Fruit fly (Drosophila melanogaster) whole organism, embryonic: Measurements from ENCODE around the gene CG6441.

Experiments
- Abd-B ChIP-seq: fragments of 200-800 bp; sonication (Bioruptor generic); optimal IDR thresholded peaks from 2 replicates; lab custom pipeline; 2018; ENCODE audit warnings: missing biosample characterization, mild to moderate bottlenecking, missing genetic modification characterization, moderate library complexity
- Adf1 ChIP-seq: fragments of 200-800 bp; sonication (Bioruptor generic); IDR thresholded peaks from 2 replicates; pipeline ENCODE4 v1.3.6; 2022; ENCODE audit warnings: missing biosample characterization, missing genetic modification characterization
- B-H1 ChIP-seq: fragments of 200-800 bp; sonication (Bioruptor generic); IDR thresholded peaks from 3 replicates; pipeline ENCODE4 v1.3.6; 2022; ENCODE audit warnings: missing biosample characterization, missing genetic modification characterization
- CG10267 ChIP-seq: fragments of 200-800 bp; sonication (Bioruptor generic); optimal IDR thresholded peaks from 2 replicates; lab custom pipeline; 2018; ENCODE audit warnings: missing biosample characterization, mild to moderate bottlenecking, missing genetic modification characterization, moderate library complexity
- CG11723 ChIP-seq: fragments of 200-800 bp; sonication (Bioruptor generic); optimal IDR thresholded peaks from 2 replicates; lab custom pipeline; 2017; ENCODE audit warnings: missing biosample characterization, mild to moderate bottlenecking, missing genetic modification characterization
- CG12744 ChIP-seq: fragments of 200-800 bp; sonication (Bioruptor generic); optimal IDR thresholded peaks from 2 replicates; lab custom pipeline; 2016; ENCODE audit warnings: missing biosample characterization, missing genetic modification characterization
- CG14014 ChIP-seq: fragments of 200-800 bp; sonication (Bioruptor generic); IDR thresholded peaks from 2 replicates; pipeline ENCODE4 v1.3.6; 2022; ENCODE audit warnings: missing biosample characterization, missing genetic modification characterization
- CG14441 ChIP-seq: fragments of 200-800 bp; sonication (Bioruptor generic); IDR thresholded peaks from 2 replicates; pipeline ENCODE4 v1.3.6; 2022; ENCODE audit warnings: missing biosample characterization, missing genetic modification characterization
- CG14710 ChIP-seq: fragments of 200-800 bp; sonication (Bioruptor generic); optimal IDR thresholded peaks from 3 replicates; lab custom pipeline; 2019; ENCODE audit warnings: missing biosample characterization, mild to moderate bottlenecking, missing genetic modification characterization, moderate library complexity
- CG1792 ChIP-seq: fragments of 200-800 bp; sonication (Bioruptor generic); optimal IDR thresholded peaks from 2 replicates; lab custom pipeline; 2016; ENCODE audit warnings: missing biosample characterization, missing genetic modification characterization
- CG18262 ChIP-seq: fragments of 200-800 bp; optimal IDR thresholded peaks from 3 replicates; lab custom pipeline; 2019; ENCODE audit warnings: missing biosample characterization, mild to moderate bottlenecking, missing genetic modification characterization, moderate library complexity
- CG30020 ChIP-seq: fragments of 200-800 bp; optimal IDR thresholded peaks from 2 replicates; lab custom pipeline; 2019; ENCODE audit warnings: missing biosample characterization, mild to moderate bottlenecking, missing genetic modification characterization, moderate library complexity
- CG3065 ChIP-seq: fragments of 200-800 bp; sonication (Bioruptor generic); optimal IDR thresholded peaks from 2 replicates; lab custom pipeline; 2016; ENCODE audit warnings: missing biosample characterization, missing genetic modification characterization
- CG3163 ChIP-seq: fragments of 200-800 bp; sonication (Bioruptor generic); optimal IDR thresholded peaks from 3 replicates; lab custom pipeline; 2016; ENCODE audit warnings: missing biosample characterization, missing genetic modification characterization
- CG32772 ChIP-seq: fragments of 200-800 bp; sonication (Bioruptor generic); IDR thresholded peaks from 2 replicates; pipeline ENCODE4 v1.3.6; 2022; ENCODE audit warnings: missing biosample characterization, missing genetic modification characterization
- CG7556 ChIP-seq: fragments of 200-800 bp; sonication (Bioruptor generic); optimal IDR thresholded peaks from 2 replicates; lab custom pipeline; 2017; ENCODE audit warnings: missing biosample characterization, mild to moderate bottlenecking, missing genetic modification characterization
- CG9817 ChIP-seq: fragments of 200-800 bp; sonication (Bioruptor generic); optimal IDR thresholded peaks from 2 replicates; lab custom pipeline; 2018; ENCODE audit warnings: missing biosample characterization, mild to moderate bottlenecking, missing genetic modification characterization, moderate library complexity
- CG9876 ChIP-seq: fragments of 200-800 bp; sonication (Bioruptor generic); optimal IDR thresholded peaks from 2 replicates; lab custom pipeline; 2016; ENCODE audit warnings: missing biosample characterization, missing genetic modification characterization
- D19B ChIP-seq: fragments of 200-800 bp; sonication (Bioruptor generic); optimal IDR thresholded peaks from 2 replicates; lab custom pipeline; 2017; ENCODE audit warnings: missing biosample characterization, mild to moderate bottlenecking, missing genetic modification characterization
- Dad ChIP-seq: fragments of 200-800 bp; sonication (Bioruptor generic); optimal IDR thresholded peaks from 3 replicates; lab custom pipeline; 2016; ENCODE audit warnings: missing biosample characterization, missing genetic modification characterization
- MESR4 ChIP-seq: fragments of 200-800 bp; sonication (Bioruptor generic); optimal IDR thresholded peaks from 2 replicates; lab custom pipeline; 2018; ENCODE audit warnings: missing biosample characterization, mild to moderate bottlenecking, missing genetic modification characterization, moderate library complexity
- Med ChIP-seq: fragments of 200-800 bp; sonication (Bioruptor generic); peaks from one replicate; lab custom pipeline; 2016; ENCODE audit warnings: missing biosample characterization, missing genetic modification characterization, mild to moderate bottlenecking, inconsistent platforms, moderate library complexity
- NFAT ChIP-seq: fragments of 200-800 bp; sonication (Bioruptor generic); IDR thresholded peaks from 2 replicates; pipeline ENCODE4 v1.3.6; 2022; ENCODE audit warnings: missing biosample characterization, missing genetic modification characterization
- Nf-YC ChIP-seq: fragments of 200-800 bp; optimal IDR thresholded peaks from 3 replicates; lab custom pipeline; 2019; ENCODE audit warnings: missing biosample characterization, mild to moderate bottlenecking, missing genetic modification characterization, moderate library complexity
- NfI ChIP-seq: fragments of 200-800 bp; sonication (Bioruptor generic); optimal IDR thresholded peaks from 3 replicates; lab custom pipeline; 2018; ENCODE audit warnings: missing biosample characterization, mild to moderate bottlenecking, missing genetic modification characterization, moderate library complexity
- PHDP ChIP-seq: fragments of 200-800 bp; sonication (Bioruptor generic); optimal IDR thresholded peaks from 3 replicates; lab custom pipeline; 2018; ENCODE audit warnings: missing biosample characterization, mild to moderate bottlenecking, missing genetic modification characterization, moderate library complexity
- Rfx ChIP-seq: fragments of 200-800 bp; sonication (Bioruptor generic); IDR thresholded peaks from 2 replicates; pipeline ENCODE4 v1.3.6; 2022; ENCODE audit warnings: missing biosample characterization, missing genetic modification characterization
- Sox102F ChIP-seq: fragments of 200-800 bp; sonication (Bioruptor generic); optimal IDR thresholded peaks from 2 replicates; lab custom pipeline; 2018; ENCODE audit warnings: missing biosample characterization, mild to moderate bottlenecking, missing genetic modification characterization, moderate library complexity
- Vsx1 ChIP-seq: fragments of 200-800 bp; sonication (Bioruptor generic); optimal IDR thresholded peaks from 2 replicates; lab custom pipeline; 2017; ENCODE audit warnings: missing biosample characterization, mild to moderate bottlenecking, missing genetic modification characterization, missing genetic modification reagents
- chn ChIP-seq: fragments of 200-800 bp; sonication (Bioruptor generic); optimal IDR thresholded peaks from 2 replicates; lab custom pipeline; 2016; ENCODE audit warnings: missing biosample characterization, missing genetic modification characterization
- dysf ChIP-seq: fragments of 200-800 bp; sonication (Bioruptor generic); IDR thresholded peaks from 3 replicates; pipeline ENCODE4 v1.3.6; 2022; ENCODE audit warnings: missing biosample characterization, missing genetic modification characterization
- gce ChIP-seq: fragments of 200-800 bp; sonication (Bioruptor generic); IDR thresholded peaks from 3 replicates; pipeline ENCODE4 v1.3.6; 2022; ENCODE audit warnings: missing biosample characterization, missing genetic modification characterization
- gcm ChIP-seq: fragments of 200-800 bp; sonication (Bioruptor generic); optimal IDR thresholded peaks from 2 replicates; lab custom pipeline; 2019; ENCODE audit warnings: missing biosample characterization, mild to moderate bottlenecking, missing genetic modification characterization, moderate library complexity
- gcm2 ChIP-seq: fragments of 200-800 bp; sonication (Bioruptor generic); optimal IDR thresholded peaks from 2 replicates; lab custom pipeline; 2016; ENCODE audit warnings: missing biosample characterization, missing genetic modification characterization
- gem ChIP-seq: fragments of 200-800 bp; sonication (Bioruptor generic); optimal IDR thresholded peaks from 2 replicates; lab custom pipeline; 2019; ENCODE audit warnings: missing biosample characterization, mild to moderate bottlenecking, missing genetic modification characterization, moderate library complexity
- phol ChIP-seq: fragments of 200-800 bp; sonication (Bioruptor generic); optimal IDR thresholded peaks from 3 replicates; lab custom pipeline; 2018; ENCODE audit warnings: missing biosample characterization, mild to moderate bottlenecking, missing genetic modification characterization, moderate library complexity
- row ChIP-seq: fragments of 200-800 bp; sonication (Bioruptor generic); IDR thresholded peaks from 3 replicates; pipeline ENCODE4 v1.3.6; 2022; ENCODE audit warnings: missing biosample characterization, missing genetic modification characterization
- sd ChIP-seq: fragments of 200-800 bp; sonication (Bioruptor generic); optimal IDR thresholded peaks from 3 replicates; lab custom pipeline; 2018; ENCODE audit warnings: missing biosample characterization, mild to moderate bottlenecking, missing genetic modification characterization, moderate library complexity
- sens ChIP-seq: fragments of 200-800 bp; sonication (Bioruptor generic); peaks from one replicate; lab custom pipeline; 2016; ENCODE audit warnings: missing biosample characterization, missing genetic modification characterization
- seq ChIP-seq: fragments of 200-800 bp; sonication (Bioruptor generic); IDR thresholded peaks from 2 replicates; pipeline ENCODE4 v1.3.6; 2022; ENCODE audit warnings: missing biosample characterization, missing genetic modification characterization
- slbo ChIP-seq: fragments of 200-800 bp; sonication (Bioruptor generic); IDR thresholded peaks from 2 replicates; pipeline ENCODE4 v1.3.6; 2022; ENCODE audit warnings: missing biosample characterization, missing genetic modification characterization
- slou ChIP-seq: fragments of 200-800 bp; sonication (Bioruptor generic); optimal IDR thresholded peaks from 3 replicates; lab custom pipeline; 2016; ENCODE audit warnings: missing biosample characterization, missing genetic modification characterization
- so ChIP-seq: fragments of 200-800 bp; sonication (Bioruptor generic); IDR thresholded peaks from 3 replicates; pipeline ENCODE4 v1.3.6; 2022; ENCODE audit warnings: missing biosample characterization, missing genetic modification characterization
- tap ChIP-seq: fragments of 200-800 bp; optimal IDR thresholded peaks from 3 replicates; lab custom pipeline; 2019; ENCODE audit warnings: missing biosample characterization, mild to moderate bottlenecking, missing genetic modification characterization, moderate library complexity
- vvl ChIP-seq: fragments of 200-800 bp; sonication (Bioruptor generic); IDR thresholded peaks from 2 replicates; pipeline ENCODE4 v1.3.6; 2022; ENCODE audit warnings: missing biosample characterization, missing genetic modification characterization
- wor ChIP-seq: fragments of 200-800 bp; sonication (Bioruptor generic); IDR thresholded peaks from 2 replicates; pipeline ENCODE4 v1.3.6; 2022; ENCODE audit warnings: missing biosample characterization, missing genetic modification characterization
- zfh2 ChIP-seq: fragments of 200-800 bp; sonication (Bioruptor generic); optimal IDR thresholded peaks from 2 replicates; lab custom pipeline; 2016; ENCODE audit warnings: missing biosample characterization, missing genetic modification characterization

The CG6441 gene

DNA sequence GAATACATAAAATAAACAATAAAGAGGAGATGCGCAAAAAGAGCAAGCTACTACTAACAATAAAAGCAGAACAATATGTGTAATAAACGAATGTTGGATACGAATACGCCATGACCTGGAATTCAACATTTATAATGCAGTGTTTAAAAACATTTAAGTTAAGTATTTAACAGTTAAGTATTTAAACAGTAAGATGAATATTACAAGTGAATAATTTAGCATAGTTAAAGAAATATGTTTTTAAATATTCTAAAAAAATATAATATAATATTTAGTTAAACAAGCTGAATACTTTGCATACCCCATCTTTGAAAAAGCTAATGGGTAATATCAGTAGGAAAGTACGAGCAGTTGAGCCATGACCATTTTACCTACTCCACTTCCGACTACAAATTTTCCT lies 18.0 kb downstream of the CG6441 start (continued):
- TF ChIP-seq slbo (GFP tag; lab: Robert Waterston, UW), result peak; percentile 39; the same call in 1 of the 2 replicates
- no peak for TF ChIP-seq tap (tag; lab: Kevin White, UChicago)
- peak; percentile 40 for TF ChIP-seq Abd-B (GFP tag; lab: Kevin White, UChicago)
- TF ChIP-seq row (GFP tag; lab: Robert Waterston, UW), result peak; percentile 57
- no peak for TF ChIP-seq NfI (GFP tag; lab: Kevin White, UChicago)
- TF ChIP-seq CG18262 (tag; lab: Kevin White, UChicago), result peak; percentile 14
- no peak for TF ChIP-seq so
- TF ChIP-seq Adf1 (GFP tag; lab: Robert Waterston, UW), result no peak
- no peak for TF ChIP-seq gce
- no peak for TF ChIP-seq CG12744
- no peak for TF ChIP-seq CG32772 (GFP tag; lab: Robert Waterston, UW)
- 0 out of 3 replicates have a peak, but pooled peaks have one; percentile 14 for TF ChIP-seq dysf (GFP tag; lab: Robert Waterston, UW)
- peak; percentile 21 for TF ChIP-seq Sox102F (GFP tag; lab: Kevin White, UChicago)
- peak; percentile 86 for TF ChIP-seq D19B (GFP tag; lab: Kevin White, UChicago)
- TF ChIP-seq gem (tag; lab: Kevin White, UChicago), result peak; percentile 61
- TF ChIP-seq Rfx, result 0 out of 2 replicates have a peak, but pooled peaks have one; percentile 25
- no peak for TF ChIP-seq wor (GFP tag; lab: Robert Waterston, UW)

- TF ChIP-seq sens (GFP tag; lab: Kevin White, UChicago), result peak; percentile 77
- peak; percentile 45 for TF ChIP-seq sd (tag; lab: Kevin White, UChicago)
- TF ChIP-seq CG14014 (GFP tag; lab: Robert Waterston, UW), result 0 out of 2 replicates have a peak, but pooled peaks have one; percentile 26
- 0 out of 2 replicates have a peak, but pooled peaks have one; percentile 14 for TF ChIP-seq seq
- TF ChIP-seq CG3065 (GFP tag; lab: Kevin White, UChicago), result no peak
- TF ChIP-seq Med (GFP tag; lab: Kevin White, UChicago), result peak; percentile 63
- TF ChIP-seq, all 482 proteins: peak for 5
Measured at dm6 chr2L:7493444-7493843, 18.9 kb downstream of the CG6441 start.

- TF ChIP-seq Vsx1 (GFP tag; lab: Kevin White, UChicago) (no peak), Nf-YC (tag; lab: Kevin White, UChicago) (no peak), CG1792 (GFP tag; lab: Kevin White, UChicago) (no peak), seq (peak; percentile 60), gcm (GFP tag; lab: Kevin White, UChicago) (peak; percentile 15), CG14710 (no peak), CG10267 (tag; lab: Kevin White, UChicago) (peak; percentile 10), vvl (peak; percentile 69), CG9817 (tag; lab: Kevin White, UChicago) (peak; percentile 43), phol (tag; lab: Kevin White, UChicago) (peak; percentile 34), slou (GFP tag; lab: Kevin White, UChicago) (no peak), CG30020 (tag; lab: Kevin White, UChicago) (no peak), gcm2 (GFP tag; lab: Kevin White, UChicago) (no peak), D19B (GFP tag; lab: Kevin White, UChicago) (no peak), CG3163 (peak; percentile 22), CG7556 (GFP tag; lab: Kevin White, UChicago) (peak; percentile 69), MESR4 (GFP tag; lab: Kevin White, UChicago) (no peak), NFAT (GFP tag; lab: Robert Waterston, UW) (no peak), B-H1 (no peak), CG14441 (GFP tag; lab: Robert Waterston, UW) (no peak), CG11723 (GFP tag; lab: Kevin White, UChicago) (no peak), Dad (GFP tag; lab: Kevin White, UChicago) (no peak), chn (GFP tag; lab: Kevin White, UChicago) (peak; percentile 10), zfh2 (GFP tag; lab: Kevin White, UChicago) (peak; percentile 40), PHDP (tag; lab: Kevin White, UChicago) (peak; percentile 56), CG9876 (no peak)
Measured at dm6 chr2L:7494341-7495293, 20.1 kb downstream of the CG6441 start.
